Fruit fly (Drosophila melanogaster): Measurements from ENCODE around the gene Dyro.
A peak's percentile ranks its signal among the peaks of the same experiment; 100 is the strongest.

Gene Dyro

DNA sequence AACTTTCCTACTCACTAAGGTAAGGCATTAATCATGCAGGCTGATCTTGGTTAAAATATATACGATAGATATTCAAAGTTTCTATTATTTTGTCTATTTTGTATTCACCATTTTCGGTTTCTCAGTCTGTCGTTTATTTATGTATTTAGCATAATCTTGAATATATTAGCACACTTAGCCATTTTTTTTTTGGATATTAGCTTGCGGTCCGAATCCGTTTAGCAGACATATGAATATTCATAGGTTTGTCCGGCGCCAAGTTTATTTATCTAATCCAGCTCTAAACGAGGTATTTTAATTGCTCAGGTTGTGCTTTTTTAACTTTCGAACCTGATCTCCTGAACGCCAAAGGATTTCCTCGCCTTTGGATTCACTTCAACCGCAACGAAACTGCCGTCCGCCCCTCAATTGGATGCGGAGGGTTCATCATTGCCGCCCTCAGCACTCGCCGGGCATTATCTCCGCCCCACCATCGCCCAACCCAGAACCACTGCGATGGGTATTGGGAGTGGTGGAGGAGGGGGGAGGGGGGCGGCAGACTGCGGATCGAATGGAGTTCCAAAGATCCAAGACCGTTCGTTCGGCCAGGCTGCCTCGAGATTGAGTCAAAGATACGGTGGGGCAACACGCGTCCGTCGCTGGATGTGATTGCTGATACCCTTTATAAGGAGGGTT lies 27.6 kb upstream of the Dyro start (continued):
- TF ChIP-seq CG3995 (GFP tag; optimal IDR thresholded peaks at IDR 0.05) (no peak), CG7987 (GFP tag; optimal IDR thresholded peaks at IDR 0.05) (peak; percentile 44), Bteb2 (GFP tag; optimal IDR thresholded peaks at IDR 0.05) (no peak), chinmo (GFP tag; IDR thresholded peaks at IDR 0.05; ENCODE audit: partially characterized antibody) (0 out of 4 replicates have a peak, but pooled peaks have one; percentile 55), phol (tag; optimal IDR thresholded peaks at IDR 0.05) (no peak), CG1233 (GFP tag; optimal IDR thresholded peaks at IDR 0.05) (no peak), lab (GFP tag; optimal IDR thresholded peaks at IDR 0.05) (peak; percentile 27), BtbVII (GFP tag; optimal IDR thresholded peaks at IDR 0.05) (no peak), sc (optimal IDR thresholded peaks at IDR 0.05) (no peak), sc (GFP tag; optimal IDR thresholded peaks at IDR 0.05) (no peak), Blimp-1 (GFP tag; optimal IDR thresholded peaks at IDR 0.05) (no peak), CG8281 (tag; optimal IDR thresholded peaks at IDR 0.05) (no peak), da (GFP tag; optimal IDR thresholded peaks at IDR 0.05) (no peak), NFAT (GFP tag; IDR thresholded peaks at IDR 0.05) (peak; percentile 33; the same call in 1 of the 2 replicates), CG4854 (GFP tag; optimal IDR thresholded peaks at IDR 0.05) (no peak), CG7839 (tag; optimal IDR thresholded peaks at IDR 0.05) (no peak), Ets65A (GFP tag) (peak; percentile 42), CG6272 (GFP tag; IDR thresholded peaks at IDR 0.05) (no peak), Atf6 (GFP tag; IDR thresholded peaks at IDR 0.05) (no peak), wor (GFP tag; IDR thresholded peaks at IDR 0.05) (no peak), CG9817 (tag; optimal IDR thresholded peaks at IDR 0.05) (peak; percentile 2), az2 (GFP tag; optimal IDR thresholded peaks at IDR 0.05) (no peak), CG30403 (GFP tag; optimal IDR thresholded peaks at IDR 0.05) (no peak), trh (GFP tag; optimal IDR thresholded peaks at IDR 0.05) (no peak), grn (GFP tag; optimal IDR thresholded peaks at IDR 0.05) (peak; percentile 78), CG14860 (GFP tag; IDR thresholded peaks at IDR 0.05; ENCODE audit: partially characterized antibody) (no peak), CG12942 (GFP tag; optimal IDR thresholded peaks at IDR 0.05) (no peak), pho (GFP tag; optimal IDR thresholded peaks at IDR 0.05) (no peak), eve (GFP tag; optimal IDR thresholded peaks at IDR 0.05) (no peak), CG17359 (tag; optimal IDR thresholded peaks at IDR 0.05) (no peak), dpn (GFP tag; optimal IDR thresholded peaks at IDR 0.05) (no peak), fru (optimal IDR thresholded peaks at IDR 0.05) (no peak), YL-1 (GFP tag; optimal IDR thresholded peaks at IDR 0.05) (no peak), B-H1 (GFP tag; IDR thresholded peaks at IDR 0.05) (no peak), Xrp1 (GFP tag; IDR thresholded peaks at IDR 0.05) (0 out of 2 replicates have a peak, but pooled peaks have one; percentile 25), dysf (GFP tag; IDR thresholded peaks at IDR 0.05) (peak; percentile 41; the same call in 1 of the 3 replicates), nom (GFP tag; optimal IDR thresholded peaks at IDR 0.05) (peak; percentile 84), NfI (GFP tag; optimal IDR thresholded peaks at IDR 0.05) (no peak), toy (GFP tag; IDR thresholded peaks at IDR 0.05) (no peak), CG7372 (GFP tag; IDR thresholded peaks at IDR 0.05) (no peak), Drgx (GFP tag; IDR thresholded peaks at IDR 0.05) (peak; percentile 32; the same call in 1 of the 2 replicates), CG9437 (GFP tag; optimal IDR thresholded peaks at IDR 0.05) (no peak), gsb (GFP tag; IDR thresholded peaks at IDR 0.05) (0 out of 2 replicates have a peak, but pooled peaks have one; percentile 31), Hand (GFP tag; optimal IDR thresholded peaks at IDR 0.05) (no peak), vvl (GFP tag; IDR thresholded peaks at IDR 0.05) (peak; percentile 56), hkb (optimal IDR thresholded peaks at IDR 0.05) (no peak), hkb (GFP tag; IDR thresholded peaks at IDR 0.05) (no peak), ash1 (GFP tag; optimal IDR thresholded peaks at IDR 0.05) (peak; percentile 3), Ada2b (GFP tag; IDR thresholded peaks at IDR 0.05) (no peak), peb (GFP tag; IDR thresholded peaks at IDR 0.05) (0 out of 2 replicates have a peak, but pooled peaks have one; percentile 7), gce (GFP tag; IDR thresholded peaks at IDR 0.05) (0 out of 3 replicates have a peak, but pooled peaks have one; percentile 19)

Data from whole organism, embryonic.